Fruit fly (Drosophila melanogaster) whole organism, wandering third instar larva: ENCODE measurements around the gene Ppat-Dpck.

ENCODE experiments used
- CG32264 ChIP-seq: fragments of 200-800 bp; sonication (Bioruptor generic); optimal IDR thresholded peaks from 2 replicates; lab custom pipeline; 2016; ENCODE audit warnings: missing biosample characterization, missing genetic modification characterization
- CG9705 ChIP-seq: fragments of 200-800 bp; sonication (Bioruptor generic); optimal IDR thresholded peaks from 2 replicates; lab custom pipeline; 2018; ENCODE audit warnings: missing biosample characterization, mild to moderate bottlenecking, missing genetic modification characterization
- CrebA ChIP-seq: fragments of 200-800 bp; sonication (Bioruptor generic); optimal IDR thresholded peaks from 2 replicates; lab custom pipeline; 2016; ENCODE audit warnings: missing biosample characterization, mild to moderate bottlenecking, missing genetic modification characterization, borderline replicate concordance
- Dfd ChIP-seq: fragments of >200 bp; optimal IDR thresholded peaks from 2 replicates; lab custom pipeline; 2017; ENCODE audit warnings: missing biosample characterization, missing genetic modification characterization
- Dif ChIP-seq: fragments of 200-275, 200-300 bp; sonication (Bioruptor generic); optimal IDR thresholded peaks from 2 replicates; lab custom pipeline; 2018; ENCODE audit warnings: missing biosample characterization, missing genetic modification characterization; ENCODE audit not compliant: partially characterized antibody
- HLH106 ChIP-seq: fragments of 200-800 bp; optimal IDR thresholded peaks from 3 replicates; lab custom pipeline; 2019; ENCODE audit warnings: missing biosample characterization, mild to moderate bottlenecking, missing genetic modification characterization, moderate library complexity
- Hnf4 ChIP-seq: fragments of 200-800 bp; sonication (Bioruptor generic); optimal IDR thresholded peaks from 2 replicates; lab custom pipeline; 2016; ENCODE audit warnings: missing biosample characterization, mild to moderate bottlenecking, missing genetic modification characterization
- Hr83 ChIP-seq: fragments of 200-300 bp; sonication (Bioruptor generic); optimal IDR thresholded peaks from 2 replicates; lab custom pipeline; 2016; ENCODE audit warnings: missing biosample characterization, mild to moderate bottlenecking, missing genetic modification characterization, moderate library complexity; ENCODE audit not compliant: poor library complexity, severe bottlenecking
- Jra ChIP-seq: sonication (Bioruptor generic); optimal IDR thresholded peaks from 2 replicates; lab custom pipeline; 2016; ENCODE audit warnings: missing biosample characterization, missing genetic modification characterization
- Mio ChIP-seq: sonication (Bioruptor generic); optimal IDR thresholded peaks from 2 replicates; lab custom pipeline; 2016; ENCODE audit warnings: missing biosample characterization, missing genetic modification characterization
- Myc ChIP-seq: fragments of >200 bp; optimal IDR thresholded peaks from 2 replicates; lab custom pipeline; 2017
- OdsH ChIP-seq: fragments of 200-800 bp; sonication (Bioruptor generic); optimal IDR thresholded peaks from 2 replicates; lab custom pipeline; 2016; ENCODE audit warnings: missing biosample characterization, mild to moderate bottlenecking, missing genetic modification characterization
- Rel ChIP-seq, 2 experiments: fragments of 200-800 bp; sonication (Bioruptor generic) in 1 of 2; optimal IDR thresholded peaks; 2 replicates in 1 of 2; 3 replicates in 1 of 2; lab custom pipeline; 2016 to 2019; ENCODE audit warnings: mild to moderate bottlenecking in 2 of 2, missing biosample characterization in 2 of 2, missing genetic modification characterization in 2 of 2, moderate library complexity in 1 of 2
- Vsx2 ChIP-seq: fragments of 200-300, 225-300 bp; sonication (Bioruptor generic); optimal IDR thresholded peaks from 2 replicates; lab custom pipeline; 2018; ENCODE audit warnings: missing biosample characterization, missing genetic modification characterization; ENCODE audit not compliant: partially characterized antibody
- br ChIP-seq: fragments of 200-800 bp; sonication (Bioruptor generic); optimal IDR thresholded peaks from 2 replicates; lab custom pipeline; 2016; ENCODE audit warnings: missing biosample characterization, missing genetic modification characterization
- brk ChIP-seq: fragments of 200-800 bp; sonication (Bioruptor generic); optimal IDR thresholded peaks from 2 replicates; lab custom pipeline; 2016; ENCODE audit warnings: missing biosample characterization, mild to moderate bottlenecking, missing genetic modification characterization
- dmrt93B ChIP-seq: fragments of 200-800 bp; sonication (Bioruptor generic); optimal IDR thresholded peaks from 2 replicates; lab custom pipeline; 2018; ENCODE audit warnings: missing biosample characterization, mild to moderate bottlenecking, missing genetic modification characterization
- ey ChIP-seq: fragments of 200-800 bp; sonication (Bioruptor generic); optimal IDR thresholded peaks from 2 replicates; lab custom pipeline; 2016; ENCODE audit warnings: missing biosample characterization, missing genetic modification characterization
- foxo ChIP-seq, 2 experiments: fragments of 200-800 bp; sonication (Bioruptor generic); optimal IDR thresholded peaks; 2 replicates in 1 of 2; 3 replicates in 1 of 2; lab custom pipeline; 2016 to 2017; ENCODE audit warnings: missing biosample characterization in 2 of 2, missing genetic modification characterization in 2 of 2
- fru ChIP-seq: fragments of 200-800 bp; sonication (Bioruptor generic); optimal IDR thresholded peaks from 3 replicates; lab custom pipeline; 2016; ENCODE audit warnings: missing biosample characterization, mild to moderate bottlenecking, missing genetic modification characterization
- h ChIP-seq: fragments of 200-800 bp; sonication (Bioruptor generic); optimal IDR thresholded peaks from 3 replicates; lab custom pipeline; 2016; ENCODE audit warnings: missing biosample characterization, mild to moderate bottlenecking, missing genetic modification characterization
- jim ChIP-seq: fragments of 175-275, 200-325 bp; sonication (Bioruptor generic); optimal IDR thresholded peaks from 2 replicates; lab custom pipeline; 2016; ENCODE audit warnings: missing biosample characterization, mild to moderate bottlenecking, missing genetic modification characterization
- lola ChIP-seq: fragments of >200 bp; optimal IDR thresholded peaks from 2 replicates; lab custom pipeline; 2017; ENCODE audit warnings: missing biosample characterization, missing genetic modification characterization
- psq ChIP-seq: fragments of 200-800 bp; sonication (Bioruptor generic); optimal IDR thresholded peaks from 3 replicates; lab custom pipeline; 2017; ENCODE audit warnings: missing biosample characterization, mild to moderate bottlenecking, missing genetic modification characterization, moderate library complexity
- rgr ChIP-seq: fragments of 200-800 bp; sonication (Bioruptor generic); optimal IDR thresholded peaks from 3 replicates; lab custom pipeline; 2016; ENCODE audit warnings: missing biosample characterization, mild to moderate bottlenecking, missing genetic modification characterization
- sage ChIP-seq: fragments of 200-800 bp; sonication (Bioruptor generic); optimal IDR thresholded peaks from 2 replicates; lab custom pipeline; 2016; ENCODE audit warnings: missing biosample characterization, mild to moderate bottlenecking, missing genetic modification characterization
- sv ChIP-seq: fragments of 200-800 bp; sonication (Bioruptor generic); optimal IDR thresholded peaks from 3 replicates; lab custom pipeline; 2016; ENCODE audit warnings: missing biosample characterization, missing genetic modification characterization
- tai ChIP-seq: sonication (Bioruptor generic); optimal IDR thresholded peaks from 2 replicates; lab custom pipeline; 2016; ENCODE audit warnings: missing biosample characterization, missing genetic modification characterization
- woc ChIP-seq: sonication (Bioruptor generic); optimal IDR thresholded peaks from 2 replicates; lab custom pipeline; 2016; ENCODE audit warnings: missing biosample characterization, mild to moderate bottlenecking, missing genetic modification characterization

Gene Ppat-Dpck

dm6 chr3L:5809201-5809584 lies 40.6 kb upstream of the Ppat-Dpck start:
- no peak for TF ChIP-seq rgr (GFP tag; lab: Kevin White, UChicago)
- no peak for TF ChIP-seq h
- TF ChIP-seq Hr83: no peak
- no peak for TF ChIP-seq br
- no peak for TF ChIP-seq Myc (lab: Kevin White, UChicago)
- no peak for TF ChIP-seq fru
- TF ChIP-seq CrebA (GFP tag; lab: Kevin White, UChicago): no peak
- TF ChIP-seq Dfd (GFP tag; lab: Kevin White, UChicago): no peak
- TF ChIP-seq HLH106 (tag; lab: Kevin White, UChicago): peak; percentile 8

- no peak for TF ChIP-seq Jra (GFP tag; lab: Kevin White, UChicago)
- no peak for TF ChIP-seq Rel (GFP tag; optimal IDR thresholded peaks at IDR 0.05; lab: Kevin White, UChicago)
- peak; percentile 92 for TF ChIP-seq Rel (tag; optimal IDR thresholded peaks at IDR 0.05; lab: Kevin White, UChicago)
Observed at dm6 chr3L:5808540-5809200, 40.1 kb upstream of the Ppat-Dpck start.

dm6 chr3L:5808101-5808433 lies 39.5 kb upstream of the Ppat-Dpck start:
- peak; percentile 42 for TF ChIP-seq h
- peak; percentile 21 for TF ChIP-seq Hnf4 (GFP tag; lab: Kevin White, UChicago)
- peak in 1 of 2 experiments; percentile 48 for TF ChIP-seq foxo (GFP tag; optimal IDR thresholded peaks at IDR 0.05; lab: Kevin White, UChicago)
- TF ChIP-seq woc (GFP tag; lab: Kevin White, UChicago): peak; percentile 26
- peak; percentile 36 for TF ChIP-seq HLH106 (tag; lab: Kevin White, UChicago)
- peak; percentile 37 for TF ChIP-seq ey (GFP tag; lab: Kevin White, UChicago)
- no peak for TF ChIP-seq Dfd (GFP tag; lab: Kevin White, UChicago)
- no peak for TF ChIP-seq sage
- TF ChIP-seq Dif (GFP tag; lab: Kevin White, UChicago): no peak
- TF ChIP-seq dmrt93B (GFP tag; lab: Kevin White, UChicago): no peak
- TF ChIP-seq br: peak; percentile 19
- TF ChIP-seq fru: peak; percentile 69
- peak; percentile 28 for TF ChIP-seq rgr (GFP tag; lab: Kevin White, UChicago)
- TF ChIP-seq, all 38 proteins: peak for 9

- no peak for TF ChIP-seq Rel (GFP tag; optimal IDR thresholded peaks at IDR 0.05; lab: Kevin White, UChicago)
- TF ChIP-seq Rel (tag; optimal IDR thresholded peaks at IDR 0.05; lab: Kevin White, UChicago): no peak
- no peak for TF ChIP-seq woc (GFP tag; lab: Kevin White, UChicago)
- TF ChIP-seq CG32264 (GFP tag; lab: Kevin White, UChicago): no peak
- no peak for TF ChIP-seq CrebA (GFP tag; lab: Kevin White, UChicago)
- no peak for TF ChIP-seq rgr (GFP tag; lab: Kevin White, UChicago)
- TF ChIP-seq, all 38 proteins: peak for 0
Observed at dm6 chr3L:5807370-5808100, 38.9 kb upstream of the Ppat-Dpck start.

- TF ChIP-seq brk (GFP tag; lab: Kevin White, UChicago): no peak
- TF ChIP-seq tai (GFP tag; lab: Kevin White, UChicago): no peak
- no peak for TF ChIP-seq sage
- TF ChIP-seq CG9705 (GFP tag; lab: Kevin White, UChicago): no peak
- TF ChIP-seq Dfd (GFP tag; lab: Kevin White, UChicago): no peak
- TF ChIP-seq Myc (lab: Kevin White, UChicago): no peak
- no peak for TF ChIP-seq fru
- no peak for TF ChIP-seq Mio (GFP tag; lab: Kevin White, UChicago)
- TF ChIP-seq OdsH (GFP tag; lab: Kevin White, UChicago): no peak
- TF ChIP-seq lola (GFP tag; lab: Kevin White, UChicago): no peak
- no peak for TF ChIP-seq dmrt93B (GFP tag; lab: Kevin White, UChicago)
- no peak for TF ChIP-seq CrebA (GFP tag; lab: Kevin White, UChicago)
- no peak for TF ChIP-seq jim
- TF ChIP-seq Vsx2 (GFP tag; lab: Kevin White, UChicago): no peak
- no peak for TF ChIP-seq sv (GFP tag; lab: Kevin White, UChicago)
- no peak for TF ChIP-seq psq (GFP tag; lab: Kevin White, UChicago)
Observed at dm6 chr3L:5802733-5803132, 34.1 kb upstream of the Ppat-Dpck start, which contains the start of gene CG42272. Gene CG42272 (plus strand): TSS chr3L:5803033.
